Fruit fly (Drosophila melanogaster): Measurements from ENCODE around the gene Pep.

Pep gene

DNA sequence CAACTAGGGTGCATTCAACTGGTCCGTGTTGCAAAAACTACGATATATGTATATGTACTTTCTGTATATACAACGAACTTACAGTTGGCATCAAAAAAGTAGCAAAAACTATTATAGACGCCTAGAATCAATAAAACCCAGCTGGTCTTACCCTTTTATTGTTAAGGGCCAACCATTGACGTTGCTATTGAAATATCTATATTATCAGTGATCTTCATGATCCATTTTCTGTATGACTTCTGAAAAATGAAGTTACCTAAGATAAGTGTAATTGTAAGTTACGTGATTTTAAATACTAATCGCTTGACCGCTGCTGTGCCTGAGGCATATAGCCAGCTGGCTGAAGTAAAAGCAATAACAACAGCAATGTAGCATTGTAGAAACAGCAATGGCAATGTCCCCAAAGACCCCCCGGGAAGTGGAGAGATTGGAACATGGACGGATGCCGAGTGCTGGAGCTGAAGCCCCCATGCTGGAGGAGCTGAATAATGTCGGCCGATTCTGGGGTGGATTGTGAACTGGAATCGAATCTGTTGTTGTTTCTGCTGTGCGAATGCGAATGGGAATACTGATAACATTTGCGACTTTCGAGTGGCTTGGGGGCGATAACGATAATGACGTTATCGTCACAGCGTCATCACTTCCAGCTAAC lies 13.0 kb upstream of the Pep start:
- TF ChIP-seq Sp1 (GFP tag; optimal IDR thresholded peaks at IDR 0.05) (peak; percentile 51), fru (GFP tag; optimal IDR thresholded peaks at IDR 0.05) (peak; percentile 45), sage (GFP tag; optimal IDR thresholded peaks at IDR 0.05) (no peak), brk (GFP tag; optimal IDR thresholded peaks at IDR 0.05) (peak; percentile 1), psq (GFP tag; optimal IDR thresholded peaks at IDR 0.05) (no peak), Dif (GFP tag; optimal IDR thresholded peaks at IDR 0.05; ENCODE audit: partially characterized antibody) (no peak), tai (GFP tag; optimal IDR thresholded peaks at IDR 0.05) (no peak), foxo (GFP tag; optimal IDR thresholded peaks at IDR 0.05) (peak in 1 of 2 experiments; percentile 34), Rel (GFP tag; optimal IDR thresholded peaks at IDR 0.05) (no peak), Rel (tag; optimal IDR thresholded peaks at IDR 0.05) (peak; percentile 31), h (GFP tag; optimal IDR thresholded peaks at IDR 0.05) (peak; percentile 39), rgr (GFP tag; optimal IDR thresholded peaks at IDR 0.05) (peak; percentile 42), Jra (GFP tag; optimal IDR thresholded peaks at IDR 0.05) (peak; percentile 11), woc (GFP tag; optimal IDR thresholded peaks at IDR 0.05) (peak; percentile 24), dmrt93B (GFP tag; optimal IDR thresholded peaks at IDR 0.05) (no peak), N (GFP tag; optimal IDR thresholded peaks at IDR 0.05) (no peak), ey (GFP tag; optimal IDR thresholded peaks at IDR 0.05) (peak; percentile 51), OdsH (GFP tag; optimal IDR thresholded peaks at IDR 0.05) (peak; percentile 22), pan (optimal IDR thresholded peaks at IDR 0.05) (no peak), jim (GFP tag; optimal IDR thresholded peaks at IDR 0.05) (no peak), GATAd (GFP tag; optimal IDR thresholded peaks at IDR 0.05) (no peak), HLH106 (tag; optimal IDR thresholded peaks at IDR 0.05) (peak; percentile 52), br (GFP tag; optimal IDR thresholded peaks at IDR 0.05) (peak; percentile 34)

DNA sequence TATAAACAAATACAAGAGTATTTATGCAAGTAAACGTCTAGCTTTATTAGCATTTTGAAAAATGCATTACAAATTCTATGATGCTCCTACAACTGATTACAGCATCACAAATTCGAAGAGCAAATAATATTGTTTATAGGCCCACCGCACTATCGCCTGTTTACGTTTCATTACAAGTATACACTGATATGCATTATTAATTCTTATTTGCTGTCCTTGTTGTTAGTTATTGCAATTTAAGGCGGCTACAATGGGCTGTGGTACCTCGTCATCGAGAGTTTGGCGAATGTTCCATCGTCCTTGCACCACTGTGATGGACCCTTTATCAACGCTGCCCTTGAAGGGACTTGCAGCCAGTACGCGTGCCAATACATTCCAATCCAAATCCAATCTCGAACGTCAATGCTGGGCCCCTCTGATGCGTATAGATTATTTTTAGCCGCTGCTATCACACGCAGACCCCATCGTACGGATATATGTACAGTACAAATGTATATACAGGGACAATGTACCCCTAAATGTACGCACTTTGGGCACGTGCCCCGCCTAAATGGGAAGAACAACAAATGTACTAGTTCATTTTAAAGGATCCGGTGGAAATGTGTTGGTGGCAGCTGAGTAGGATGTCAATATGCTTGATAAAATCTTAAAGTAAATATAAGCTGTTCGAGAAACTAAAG lies 12.0 kb upstream of the Pep start:
- TF ChIP-seq dl (GFP tag; optimal IDR thresholded peaks at IDR 0.05; ENCODE audit: insufficient read depth in 1 of 2, partially characterized antibody in 2 of 2) (no peak), h (GFP tag; optimal IDR thresholded peaks at IDR 0.05) (no peak), usp (GFP tag; optimal IDR thresholded peaks at IDR 0.05) (no peak), tai (GFP tag; optimal IDR thresholded peaks at IDR 0.05) (no peak), Rel (GFP tag; optimal IDR thresholded peaks at IDR 0.05) (no peak), Rel (tag; optimal IDR thresholded peaks at IDR 0.05) (no peak), Hr78 (GFP tag; optimal IDR thresholded peaks at IDR 0.05) (no peak), OdsH (GFP tag; optimal IDR thresholded peaks at IDR 0.05) (no peak), N (GFP tag; optimal IDR thresholded peaks at IDR 0.05) (no peak), Hr83 (GFP tag; optimal IDR thresholded peaks at IDR 0.05; ENCODE audit: poor library complexity, severe bottlenecking) (no peak), dsf (GFP tag; optimal IDR thresholded peaks at IDR 0.05; ENCODE audit: borderline replicate concordance) (no peak), woc (GFP tag; optimal IDR thresholded peaks at IDR 0.05) (no peak), Abd-B (GFP tag; optimal IDR thresholded peaks at IDR 0.05) (no peak), fru (GFP tag; optimal IDR thresholded peaks at IDR 0.05) (no peak), dmrt93B (GFP tag; optimal IDR thresholded peaks at IDR 0.05) (no peak)

DNA sequence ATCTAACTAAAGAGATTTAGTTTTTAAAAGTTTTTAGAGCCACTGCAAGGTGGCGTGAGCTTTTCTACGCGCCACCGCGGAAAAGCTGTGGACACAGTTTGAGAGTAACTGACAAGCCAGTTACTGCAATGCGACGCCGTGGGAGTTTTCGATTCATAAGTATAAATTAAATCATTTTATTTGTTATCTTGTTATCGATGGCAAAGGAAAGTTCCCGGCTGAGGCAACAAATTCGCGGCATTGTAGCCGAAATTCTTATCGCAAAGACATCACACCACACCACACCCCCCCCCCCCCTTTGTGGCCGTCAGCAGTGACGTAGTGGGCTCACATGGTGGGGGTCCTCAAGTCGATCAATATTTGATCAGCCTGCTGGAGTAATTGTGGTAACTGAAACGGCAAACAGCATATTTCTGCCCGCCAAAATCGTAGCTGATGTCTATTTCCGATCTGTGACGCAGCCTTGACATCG lies 11.0 kb upstream of the Pep start:
- TF ChIP-seq Hr83 (GFP tag; optimal IDR thresholded peaks at IDR 0.05; ENCODE audit: poor library complexity, severe bottlenecking), result peak; percentile 86
- peak; percentile 62 for TF ChIP-seq fru (GFP tag; optimal IDR thresholded peaks at IDR 0.05)
- no peak for TF ChIP-seq Jra (GFP tag; optimal IDR thresholded peaks at IDR 0.05)
- TF ChIP-seq Mio (GFP tag; optimal IDR thresholded peaks at IDR 0.05), result no peak
- TF ChIP-seq sv (GFP tag; optimal IDR thresholded peaks at IDR 0.05), result no peak
- TF ChIP-seq rgr (GFP tag; optimal IDR thresholded peaks at IDR 0.05), result peak; percentile 71
- no peak for TF ChIP-seq N (GFP tag; optimal IDR thresholded peaks at IDR 0.05)
- TF ChIP-seq usp (GFP tag; optimal IDR thresholded peaks at IDR 0.05), result no peak
- TF ChIP-seq GATAd (GFP tag; optimal IDR thresholded peaks at IDR 0.05), result no peak
- TF ChIP-seq tai (GFP tag; optimal IDR thresholded peaks at IDR 0.05), result no peak
- peak; percentile 5 for TF ChIP-seq dsf (GFP tag; optimal IDR thresholded peaks at IDR 0.05; ENCODE audit: borderline replicate concordance)
- TF ChIP-seq CG32264 (GFP tag; optimal IDR thresholded peaks at IDR 0.05), result no peak
- peak; percentile 58 for TF ChIP-seq Sp1 (GFP tag; optimal IDR thresholded peaks at IDR 0.05)
- TF ChIP-seq pan (optimal IDR thresholded peaks at IDR 0.05), result no peak
- TF ChIP-seq HLH106 (tag; optimal IDR thresholded peaks at IDR 0.05), result peak; percentile 23
- TF ChIP-seq CG9705 (GFP tag; optimal IDR thresholded peaks at IDR 0.05), result no peak
- TF ChIP-seq dl (GFP tag; optimal IDR thresholded peaks at IDR 0.05; ENCODE audit: insufficient read depth in 1 of 2, partially characterized antibody in 2 of 2), result no peak
- no peak for TF ChIP-seq dmrt93B (GFP tag; optimal IDR thresholded peaks at IDR 0.05)
- TF ChIP-seq foxo (GFP tag; optimal IDR thresholded peaks at IDR 0.05), result peak in 1 of 2 experiments; percentile 19
- TF ChIP-seq Vsx2 (GFP tag; optimal IDR thresholded peaks at IDR 0.05; ENCODE audit: partially characterized antibody), result no peak
- no peak for TF ChIP-seq Dfd (GFP tag; optimal IDR thresholded peaks at IDR 0.05)
- no peak for TF ChIP-seq Rel (GFP tag; optimal IDR thresholded peaks at IDR 0.05)
- TF ChIP-seq Rel (tag; optimal IDR thresholded peaks at IDR 0.05), result peak; percentile 70
- TF ChIP-seq Abd-B (GFP tag; optimal IDR thresholded peaks at IDR 0.05), result no peak
- peak; percentile 59 for TF ChIP-seq h (GFP tag; optimal IDR thresholded peaks at IDR 0.05)
- TF ChIP-seq psq (GFP tag; optimal IDR thresholded peaks at IDR 0.05), result peak; percentile 12
- no peak for TF ChIP-seq jim (GFP tag; optimal IDR thresholded peaks at IDR 0.05)
- TF ChIP-seq sage (GFP tag; optimal IDR thresholded peaks at IDR 0.05), result no peak
- TF ChIP-seq lola (GFP tag; optimal IDR thresholded peaks at IDR 0.05), result no peak
- TF ChIP-seq OdsH (GFP tag; optimal IDR thresholded peaks at IDR 0.05), result peak; percentile 50
- TF ChIP-seq br (GFP tag; optimal IDR thresholded peaks at IDR 0.05), result peak; percentile 20
- no peak for TF ChIP-seq brk (GFP tag; optimal IDR thresholded peaks at IDR 0.05)
- no peak for TF ChIP-seq Hnf4 (GFP tag; optimal IDR thresholded peaks at IDR 0.05)
- TF ChIP-seq Dif (GFP tag; optimal IDR thresholded peaks at IDR 0.05; ENCODE audit: partially characterized antibody), result no peak
- TF ChIP-seq woc (GFP tag; optimal IDR thresholded peaks at IDR 0.05), result no peak
- no peak for TF ChIP-seq ey (GFP tag; optimal IDR thresholded peaks at IDR 0.05)
- TF ChIP-seq CrebA (GFP tag; optimal IDR thresholded peaks at IDR 0.05; ENCODE audit: borderline replicate concordance), result no peak
- no peak for TF ChIP-seq Hr78 (GFP tag; optimal IDR thresholded peaks at IDR 0.05)
